Worm (Caenorhabditis elegans) whole organism, L3 larva: Measurements from ENCODE around the gene F31E8.4.

ENCODE experiments used
- R02D3.7 ChIP-seq: fragments of 150-350 bp; optimal IDR thresholded peaks from 2 replicates; lab custom pipeline; 2014; ENCODE audit warnings: missing biosample characterization, missing genetic modification characterization
- ama-1 ChIP-seq: fragments of 150-350 bp; optimal IDR thresholded peaks from 2 replicates; lab custom pipeline; 2018
- ceh-82 ChIP-seq: fragments of 150-350 bp; optimal IDR thresholded peaks from 2 replicates; lab custom pipeline; 2014; ENCODE audit warnings: missing biosample characterization, missing genetic modification characterization
- elt-2 ChIP-seq: sonication (generic microtip); optimal IDR thresholded peaks from 2 replicates; lab custom pipeline; 2016; ENCODE audit warnings: missing genetic modification reagents, mild to moderate bottlenecking, missing genetic modification characterization, missing compliant biosample characterization
- elt-3 ChIP-seq, 3 experiments: fragments of 150-350 bp in 1 of 3; sonication (generic microtip) in 2 of 3; optimal IDR thresholded peaks; 2 replicates in 2 of 3; 4 replicates in 1 of 3; lab custom pipeline; 2014 to 2017; ENCODE audit warnings: missing biosample characterization in 3 of 3, missing genetic modification characterization in 3 of 3
- jun-1 ChIP-seq: fragments of 150-350 bp; optimal IDR thresholded peaks from 2 replicates; lab custom pipeline; 2014; ENCODE audit warnings: missing biosample characterization, missing genetic modification reagents, missing genetic modification characterization
- nhr-23 ChIP-seq: fragments of 150-350 bp; optimal IDR thresholded peaks from 2 replicates; lab custom pipeline; 2014; ENCODE audit warnings: missing biosample characterization, missing genetic modification reagents, missing genetic modification characterization
- pha-4 ChIP-seq: fragments of 150-350 bp; optimal IDR thresholded peaks from 2 replicates; lab custom pipeline; 2014; ENCODE audit warnings: missing biosample characterization, missing genetic modification reagents, missing genetic modification characterization
- unc-39 ChIP-seq: sonication (generic microtip); optimal IDR thresholded peaks from 4 replicates; lab custom pipeline; 2017; ENCODE audit warnings: missing biosample characterization, missing genetic modification characterization

ce11 chrII:6833781-6834339 is 33.9 kb upstream of the F31E8.4 start:
- TF ChIP-seq ceh-82 (tag; lab: Kevin White, UChicago) (no peak), pha-4 (tag; lab: Kevin White, UChicago) (peak; percentile 70), nhr-23 (tag; lab: Kevin White, UChicago) (peak; percentile 12), jun-1 (peak; percentile 7), elt-2 (tag; lab: Kevin White, UChicago) (peak; percentile 69), unc-39 (tag; lab: Kevin White, UChicago) (no peak), R02D3.7 (no peak), ama-1 (lab: Kevin White, UChicago) (no peak), elt-3 (tag; optimal IDR thresholded peaks at IDR 0.05; lab: Kevin White, UChicago) (no peak)
